Worm (Caenorhabditis elegans) whole organism, L4 larva: ENCODE measurements around the gene Y55F3BL.6.
"Not testable (repeated sequence)": the region's sequence is repeated elsewhere in the genome, so short reads cannot be mapped to it uniquely, and the experiment has no call there.

Source experiments
- attf-4 ChIP-seq: sonication (generic microtip); optimal IDR thresholded peaks from 3 replicates; lab custom pipeline; 2017; ENCODE audit warnings: missing biosample characterization, missing genetic modification characterization
- ces-1 ChIP-seq: fragments of 150-350 bp; sonication (generic microtip); optimal IDR thresholded peaks from 4 replicates; lab custom pipeline; 2014; ENCODE audit warnings: missing biosample characterization, missing genetic modification reagents, missing genetic modification characterization
- lin-13 ChIP-seq: fragments of 150-350 bp; optimal IDR thresholded peaks from 2 replicates; lab custom pipeline; 2014; ENCODE audit warnings: missing biosample characterization, missing genetic modification reagents, missing genetic modification characterization
- lir-3 ChIP-seq: sonication (generic microtip); optimal IDR thresholded peaks from 2 replicates; lab custom pipeline; 2016; ENCODE audit warnings: mild to moderate bottlenecking, missing genetic modification characterization, missing compliant biosample characterization
- nhr-10 ChIP-seq: fragments of 150-350 bp; optimal IDR thresholded peaks from 2 replicates; lab custom pipeline; 2014; ENCODE audit warnings: missing biosample characterization, missing genetic modification characterization
- nhr-25 ChIP-seq: sonication (generic microtip); optimal IDR thresholded peaks from 2 replicates; lab custom pipeline; 2017; ENCODE audit warnings: missing genetic modification characterization, mild to moderate bottlenecking, missing compliant biosample characterization, antibody characterized with exemption, moderate library complexity, borderline replicate concordance; ENCODE audit not compliant: insufficient read depth
- nhr-41 ChIP-seq: fragments of 200-800 bp; sonication (Bioruptor generic); IDR thresholded peaks from 2 replicates; pipeline ENCODE4 v1.3.6; 2022; ENCODE audit warnings: missing genetic modification reagents, missing genetic modification characterization, missing compliant biosample characterization
- pha-4 ChIP-seq, 2 experiments: fragments of 150-350 bp in 1 of 2; fragments of 200-800 bp in 1 of 2; sonication (Bioruptor generic) in 1 of 2; IDR thresholded peaks in 1 of 2; optimal IDR thresholded peaks in 1 of 2; 2 replicates each; pipeline versions ENCODE4 v1.3.6 to Lab custom; 2014 to 2022; ENCODE audit warnings: missing genetic modification characterization in 2 of 2, missing genetic modification reagents in 2 of 2, missing biosample characterization in 1 of 2, missing compliant biosample characterization in 1 of 2
- skn-1 ChIP-seq: fragments of 150-350 bp; optimal IDR thresholded peaks from 2 replicates; lab custom pipeline; 2014; ENCODE audit warnings: missing biosample characterization, missing genetic modification characterization
- snpc-4 ChIP-seq: fragments of 150-350 bp; optimal IDR thresholded peaks from 2 replicates; lab custom pipeline; 2014; ENCODE audit warnings: missing biosample characterization, missing genetic modification characterization
- unc-62 ChIP-seq, 3 experiments: fragments of 150-350 bp in 1 of 3; sonication (generic microtip); optimal IDR thresholded peaks in 2 of 3; peaks in 1 of 3; 1 replicate in 1 of 3; 2 replicates in 2 of 3; lab custom pipeline; 2014 to 2017; ENCODE audit warnings: missing biosample characterization in 3 of 3, missing genetic modification characterization in 3 of 3, missing genetic modification reagents in 3 of 3, missing genotype in 1 of 3
- ztf-11 ChIP-seq: fragments of 150-350 bp; optimal IDR thresholded peaks from 2 replicates; lab custom pipeline; 2014; ENCODE audit warnings: missing biosample characterization, missing genetic modification characterization

- not testable (repeated sequence) for TF ChIP-seq ces-1; unc-62 (GFP tag; optimal IDR thresholded peaks at IDR 0.05 in 1 of 2; lab: Kevin White, UChicago); unc-62 (tag; optimal IDR thresholded peaks at IDR 0.05; lab: Kevin White, UChicago); skn-1 (tag; lab: Kevin White, UChicago); snpc-4 (tag; lab: Kevin White, UChicago); ztf-11 (tag; lab: Kevin White, UChicago); nhr-25 (tag; lab: Kevin White, UChicago); lir-3 (tag; lab: Kevin White, UChicago); nhr-41; nhr-10 (tag; lab: Kevin White, UChicago); attf-4; lin-13 (GFP tag; lab: Kevin White, UChicago); pha-4 (GFP tag; IDR thresholded peaks at IDR 0.05; lab: Robert Waterston, UW); pha-4 (tag; optimal IDR thresholded peaks at IDR 0.05; lab: Kevin White, UChicago)
These were observed 35.8 kb downstream of the Y55F3BL.6 start, which contains the start of gene F56B3.9 for ce11 chrIV:771061-771460.
